Worm (Caenorhabditis elegans) whole organism, mixed stage, embryonic: Measurements from ENCODE around the gene btb-6.

ENCODE experiments used
- bed-3 ChIP-seq: fragments of 200-800 bp; sonication (Bioruptor generic); optimal IDR thresholded peaks from 3 replicates; lab custom pipeline; 2018; ENCODE audit warnings: mild to moderate bottlenecking, missing genetic modification characterization, moderate library complexity, missing compliant biosample characterization
- drap-1 ChIP-seq: fragments of 200-800 bp; sonication (Bioruptor generic); optimal IDR thresholded peaks from 3 replicates; lab custom pipeline; 2018; ENCODE audit warnings: mild to moderate bottlenecking, missing genetic modification characterization, missing compliant biosample characterization
- elt-3 ChIP-seq: fragments of 150-350 bp; optimal IDR thresholded peaks from 2 replicates; lab custom pipeline; 2014; ENCODE audit warnings: missing biosample characterization, missing genetic modification characterization
- lin-13 ChIP-seq: fragments of 150-350 bp; optimal IDR thresholded peaks from 2 replicates; lab custom pipeline; 2014; ENCODE audit warnings: missing biosample characterization, missing genetic modification characterization
- lsy-2 ChIP-seq: fragments of 150-350 bp; optimal IDR thresholded peaks from 2 replicates; lab custom pipeline; 2014; ENCODE audit warnings: missing biosample characterization, missing genetic modification characterization
- nhr-12 ChIP-seq: fragments of 150-350 bp; optimal IDR thresholded peaks from 2 replicates; lab custom pipeline; 2014; ENCODE audit warnings: missing biosample characterization, missing genetic modification characterization
- nhr-2 ChIP-seq: fragments of 150-350 bp; optimal IDR thresholded peaks from 2 replicates; lab custom pipeline; 2014; ENCODE audit warnings: missing biosample characterization, missing genetic modification characterization
- nhr-237 ChIP-seq: fragments of 150-350 bp; optimal IDR thresholded peaks from 2 replicates; lab custom pipeline; 2014; ENCODE audit warnings: missing biosample characterization, missing genetic modification characterization
- nhr-28 ChIP-seq: fragments of 150-350 bp; optimal IDR thresholded peaks from 2 replicates; lab custom pipeline; 2014; ENCODE audit warnings: missing biosample characterization, missing genetic modification characterization
- pha-4 ChIP-seq: fragments of 150-350 bp; optimal IDR thresholded peaks from 2 replicates; lab custom pipeline; 2018; ENCODE audit warnings: missing biosample characterization, missing genetic modification reagents, missing genetic modification characterization
- snpc-4 ChIP-seq: fragments of 150-350 bp; optimal IDR thresholded peaks from 2 replicates; lab custom pipeline; 2014; ENCODE audit warnings: missing biosample characterization, missing genetic modification characterization
- sptf-1 ChIP-seq: sonication (generic microtip); optimal IDR thresholded peaks from 2 replicates; lab custom pipeline; 2017; ENCODE audit warnings: mild to moderate bottlenecking, missing genetic modification characterization, moderate library complexity, missing compliant biosample characterization
- unc-39 ChIP-seq: fragments of 150-350 bp; optimal IDR thresholded peaks from 2 replicates; lab custom pipeline; 2014; ENCODE audit warnings: missing biosample characterization, missing genetic modification characterization
- ztf-11 ChIP-seq: fragments of 150-350 bp; optimal IDR thresholded peaks from 2 replicates; lab custom pipeline; 2014; ENCODE audit warnings: missing biosample characterization, missing genetic modification characterization

DNA sequence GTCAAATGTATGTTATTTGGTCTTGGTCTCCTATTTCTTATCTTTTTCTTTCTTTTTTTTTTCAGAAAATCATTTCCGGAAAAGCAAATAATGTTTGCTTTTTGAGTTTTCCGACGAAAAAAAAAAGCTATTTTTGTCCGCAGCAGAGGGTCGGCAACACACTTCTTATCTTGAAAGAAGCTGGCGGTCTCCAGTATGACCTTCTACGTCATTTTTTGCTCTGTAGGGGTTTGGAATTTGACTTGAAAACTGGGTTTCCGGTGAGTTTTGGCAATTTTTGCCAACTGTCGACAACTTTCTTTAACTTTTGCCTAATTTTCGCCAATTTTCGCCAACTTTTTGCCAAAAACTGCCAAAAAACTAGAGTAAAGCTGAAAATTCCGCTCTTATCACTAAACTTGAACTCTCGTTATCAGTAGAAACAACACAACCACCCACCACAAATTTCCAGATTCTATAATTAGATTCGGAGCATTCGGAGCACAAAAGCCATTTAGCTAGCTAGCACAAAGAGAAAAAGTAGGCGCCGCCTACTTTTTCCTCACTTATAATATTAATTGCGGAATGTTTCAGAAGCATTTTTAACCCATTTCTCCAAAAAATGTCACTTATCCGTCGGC lies 44.7 kb upstream of the btb-6 start, which contains the start of gene nhx-6:
- TF ChIP-seq ztf-11 (tag; lab: Kevin White, UChicago) = no peak
- no peak for TF ChIP-seq bed-3
- TF ChIP-seq pha-4 (tag; lab: Kevin White, UChicago) = no peak
- TF ChIP-seq unc-39 (tag; lab: Kevin White, UChicago) = no peak
- TF ChIP-seq elt-3 (tag; lab: Kevin White, UChicago) = no peak
- TF ChIP-seq snpc-4 = no peak
- no peak for TF ChIP-seq lin-13
- no peak for TF ChIP-seq lsy-2 (tag; lab: Kevin White, UChicago)
- TF ChIP-seq nhr-28 (tag; lab: Kevin White, UChicago) = no peak
- no peak for TF ChIP-seq nhr-2 (tag; lab: Kevin White, UChicago)
- TF ChIP-seq sptf-1 = no peak
- TF ChIP-seq nhr-12 (tag; lab: Kevin White, UChicago) = no peak
- TF ChIP-seq nhr-237 = no peak
- TF ChIP-seq drap-1 (GFP tag; lab: Kevin White, UChicago) = no peak
